Fruit fly (Drosophila melanogaster) whole organism, prepupa: ENCODE data around the gene CG13625.
A peak's percentile ranks its signal among the peaks of the same experiment; 100 is the strongest.

Experiments
- Blimp-1 ChIP-seq: fragments of 200-800 bp; sonication (Bioruptor generic); optimal IDR thresholded peaks from 3 replicates; lab custom pipeline; 2017; ENCODE audit warnings: missing biosample characterization, missing genetic modification characterization, mild to moderate bottlenecking, moderate library complexity, missing genetic modification reagents
- CG10631 ChIP-seq: fragments of 200-800 bp; sonication (Bioruptor generic); optimal IDR thresholded peaks from 2 replicates; lab custom pipeline; 2016; ENCODE audit warnings: missing biosample characterization, missing genetic modification characterization
- CG11294 ChIP-seq: fragments of 200-800 bp; sonication (Bioruptor generic); IDR thresholded peaks from 2 replicates; pipeline ENCODE4 v1.3.6; 2022; ENCODE audit warnings: missing biosample characterization, missing genetic modification characterization
- CG11902 ChIP-seq: fragments of 200-800 bp; sonication (Bioruptor generic); optimal IDR thresholded peaks from 3 replicates; lab custom pipeline; 2016; ENCODE audit warnings: missing biosample characterization, missing genetic modification characterization
- CG15336 ChIP-seq: fragments of 200-800 bp; sonication (Bioruptor generic); IDR thresholded peaks from 2 replicates; pipeline ENCODE4 v1.3.6; 2022; ENCODE audit warnings: missing biosample characterization, missing genetic modification characterization
- CG1621 ChIP-seq: fragments of 200-800 bp; sonication (Bioruptor generic); optimal IDR thresholded peaks from 3 replicates; lab custom pipeline; 2018; ENCODE audit warnings: missing biosample characterization, mild to moderate bottlenecking, missing genetic modification characterization
- CG16779 ChIP-seq: fragments of 200-800 bp; sonication (Bioruptor generic); optimal IDR thresholded peaks from 3 replicates; lab custom pipeline; 2017; ENCODE audit warnings: missing biosample characterization, mild to moderate bottlenecking, missing genetic modification characterization
- CG3032 ChIP-seq: fragments of 200-800 bp; optimal IDR thresholded peaks from 2 replicates; lab custom pipeline; 2019; ENCODE audit warnings: missing biosample characterization, mild to moderate bottlenecking, missing genetic modification characterization, moderate library complexity
- CG31627 ChIP-seq: fragments of 200-800 bp; sonication (Bioruptor generic); optimal IDR thresholded peaks from 3 replicates; lab custom pipeline; 2016; ENCODE audit warnings: missing biosample characterization, missing genetic modification characterization
- CG34406 ChIP-seq: fragments of 200-800 bp; sonication (Bioruptor generic); optimal IDR thresholded peaks from 3 replicates; lab custom pipeline; 2016; ENCODE audit warnings: missing biosample characterization, missing genetic modification characterization
- CG3919 ChIP-seq: fragments of 200-800 bp; sonication (Bioruptor generic); optimal IDR thresholded peaks from 3 replicates; lab custom pipeline; 2016; ENCODE audit warnings: missing biosample characterization, missing genetic modification characterization
- CG4318 ChIP-seq: fragments of 200-800 bp; sonication (Bioruptor generic); optimal IDR thresholded peaks from 3 replicates; lab custom pipeline; 2017; ENCODE audit warnings: missing biosample characterization, mild to moderate bottlenecking, missing genetic modification characterization
- CG6163 ChIP-seq: fragments of 200-800 bp; sonication (Bioruptor generic); IDR thresholded peaks from 3 replicates; pipeline ENCODE4 v1.3.6; 2022; ENCODE audit warnings: missing biosample characterization, missing genetic modification characterization
- CG6276 ChIP-seq: fragments of 200-800 bp; sonication (Bioruptor generic); optimal IDR thresholded peaks from 2 replicates; lab custom pipeline; 2017; ENCODE audit warnings: missing biosample characterization, mild to moderate bottlenecking, missing genetic modification characterization
- CG6792 ChIP-seq: fragments of 200-800 bp; sonication (Bioruptor generic); optimal IDR thresholded peaks from 3 replicates; lab custom pipeline; 2016; ENCODE audit warnings: missing biosample characterization, missing genetic modification characterization
- CG6808 ChIP-seq: fragments of 200-800 bp; sonication (Bioruptor generic); optimal IDR thresholded peaks from 3 replicates; lab custom pipeline; 2017; ENCODE audit warnings: missing biosample characterization, missing genetic modification characterization, mild to moderate bottlenecking, moderate library complexity, missing genetic modification reagents
- CG7368 ChIP-seq: fragments of 200-800 bp; sonication (Bioruptor generic); optimal IDR thresholded peaks from 3 replicates; lab custom pipeline; 2016; ENCODE audit warnings: missing biosample characterization, missing genetic modification characterization
- CG8119 ChIP-seq: fragments of 200-800 bp; sonication (Bioruptor generic); IDR thresholded peaks from 3 replicates; pipeline ENCODE4 v1.3.6; 2022; ENCODE audit warnings: missing biosample characterization, missing genetic modification characterization
- CG8319 ChIP-seq: fragments of 200-800 bp; sonication (Bioruptor generic); optimal IDR thresholded peaks from 3 replicates; lab custom pipeline; 2016; ENCODE audit warnings: missing biosample characterization, missing genetic modification characterization
- Eip75B ChIP-seq: fragments of 200-800 bp; sonication (Bioruptor generic); optimal IDR thresholded peaks from 3 replicates; lab custom pipeline; 2016; ENCODE audit warnings: missing biosample characterization, missing genetic modification characterization
- Eip78C ChIP-seq: fragments of 200-800 bp; sonication (Bioruptor generic); peaks from one replicate; lab custom pipeline; 2016; ENCODE audit warnings: missing biosample characterization, missing genetic modification characterization
- Eip93F ChIP-seq: fragments of 200-800 bp; sonication (Bioruptor generic); optimal IDR thresholded peaks from 2 replicates; lab custom pipeline; 2016; ENCODE audit warnings: missing biosample characterization, mild to moderate bottlenecking, missing genetic modification characterization
- Ets21C ChIP-seq: fragments of 200-800 bp; sonication (Bioruptor generic); optimal IDR thresholded peaks from 3 replicates; lab custom pipeline; 2016; ENCODE audit warnings: missing biosample characterization, missing genetic modification characterization
- Ets96B ChIP-seq: fragments of 200-800 bp; optimal IDR thresholded peaks from 2 replicates; lab custom pipeline; 2019; ENCODE audit warnings: missing biosample characterization, mild to moderate bottlenecking, missing genetic modification characterization, moderate library complexity
- Gug ChIP-seq: fragments of 200-800 bp; sonication (Bioruptor generic); IDR thresholded peaks from 2 replicates; pipeline ENCODE4 v1.3.6; 2022; ENCODE audit warnings: missing biosample characterization, missing genetic modification characterization
- Hr38 ChIP-seq: sonication (Bioruptor generic); optimal IDR thresholded peaks from 2 replicates; lab custom pipeline; 2016; ENCODE audit warnings: missing biosample characterization, missing genetic modification characterization
- Hr39 ChIP-seq: fragments of 200-800 bp; sonication (Bioruptor generic); optimal IDR thresholded peaks from 2 replicates; lab custom pipeline; 2016; ENCODE audit warnings: missing biosample characterization, missing genetic modification characterization
- Hr4 ChIP-seq: fragments of 200-800 bp; sonication (Bioruptor generic); optimal IDR thresholded peaks from 3 replicates; lab custom pipeline; 2016; ENCODE audit warnings: missing biosample characterization, missing genetic modification characterization
- Met ChIP-seq: fragments of 200-800 bp; sonication (Bioruptor generic); optimal IDR thresholded peaks from 3 replicates; lab custom pipeline; 2016; ENCODE audit warnings: missing biosample characterization, missing genetic modification characterization
- OdsH ChIP-seq: fragments of 200-800 bp; sonication (Bioruptor generic); optimal IDR thresholded peaks from 3 replicates; lab custom pipeline; 2016; ENCODE audit warnings: missing biosample characterization, missing genetic modification characterization
- Sox102F ChIP-seq: fragments of 200-800 bp; sonication (Bioruptor generic); optimal IDR thresholded peaks from 2 replicates; lab custom pipeline; 2016; ENCODE audit warnings: missing biosample characterization, mild to moderate bottlenecking, missing genetic modification characterization
- Sox14 ChIP-seq: fragments of 200-800 bp; sonication (Bioruptor generic); optimal IDR thresholded peaks from 3 replicates; lab custom pipeline; 2016; ENCODE audit warnings: missing biosample characterization, missing genetic modification characterization
- Sox15 ChIP-seq: fragments of 200-800 bp; sonication (Bioruptor generic); optimal IDR thresholded peaks from 3 replicates; lab custom pipeline; 2016; ENCODE audit warnings: missing biosample characterization, missing genetic modification characterization
- achi ChIP-seq: fragments of 200-800 bp; sonication (Bioruptor generic); optimal IDR thresholded peaks from 3 replicates; lab custom pipeline; 2016; ENCODE audit warnings: missing biosample characterization, missing genetic modification characterization
- acj6 ChIP-seq: fragments of 200-800 bp; sonication (Bioruptor generic); optimal IDR thresholded peaks from 3 replicates; lab custom pipeline; 2016; ENCODE audit warnings: missing biosample characterization, missing genetic modification characterization
- cyc ChIP-seq: fragments of 200-800 bp; sonication (Bioruptor generic); optimal IDR thresholded peaks from 3 replicates; lab custom pipeline; 2016; ENCODE audit warnings: missing biosample characterization, missing genetic modification characterization
- dsx ChIP-seq: fragments of 200-800 bp; optimal IDR thresholded peaks from 3 replicates; lab custom pipeline; 2019; ENCODE audit warnings: missing biosample characterization, mild to moderate bottlenecking, missing genetic modification characterization, moderate library complexity; ENCODE audit not compliant: poor library complexity, severe bottlenecking
- esn ChIP-seq: fragments of 200-800 bp; sonication (Bioruptor generic); optimal IDR thresholded peaks from 2 replicates; lab custom pipeline; 2016; ENCODE audit warnings: missing biosample characterization, mild to moderate bottlenecking, missing genetic modification characterization, moderate library complexity
- fkh ChIP-seq: fragments of 200-800 bp; sonication (Bioruptor generic); optimal IDR thresholded peaks from 3 replicates; lab custom pipeline; 2017; ENCODE audit warnings: missing biosample characterization, mild to moderate bottlenecking, missing genetic modification characterization, moderate library complexity
- lz ChIP-seq: fragments of 200-800 bp; sonication (Bioruptor generic); optimal IDR thresholded peaks from 3 replicates; lab custom pipeline; 2016; ENCODE audit warnings: missing biosample characterization, missing genetic modification characterization
- salr ChIP-seq, 2 experiments: fragments of 200-800 bp; sonication (Bioruptor generic); optimal IDR thresholded peaks; 3 replicates each; lab custom pipeline; 2016 to 2018; ENCODE audit warnings: missing biosample characterization in 2 of 2, missing genetic modification characterization in 2 of 2, mild to moderate bottlenecking in 1 of 2
- spab ChIP-seq: fragments of 200-800 bp; sonication (Bioruptor generic); optimal IDR thresholded peaks from 2 replicates; lab custom pipeline; 2017; ENCODE audit warnings: missing biosample characterization, mild to moderate bottlenecking, missing genetic modification characterization, missing genetic modification reagents
- ss ChIP-seq, 2 experiments: fragments of 200-800 bp; sonication (Bioruptor generic); optimal IDR thresholded peaks; 2 replicates in 1 of 2; 3 replicates in 1 of 2; lab custom pipeline; 2017 to 2018; ENCODE audit warnings: mild to moderate bottlenecking in 2 of 2, missing biosample characterization in 2 of 2, missing genetic modification characterization in 2 of 2, moderate library complexity in 1 of 2
- svp ChIP-seq: fragments of 200-800 bp; sonication (Bioruptor generic); peaks from one replicate; lab custom pipeline; 2016; ENCODE audit warnings: missing biosample characterization, missing genetic modification characterization
- topi ChIP-seq: fragments of 200-800 bp; sonication (Bioruptor generic); optimal IDR thresholded peaks from 3 replicates; lab custom pipeline; 2016; ENCODE audit warnings: missing biosample characterization, missing genetic modification characterization
- vri ChIP-seq: fragments of 200-800 bp; sonication (Bioruptor generic); optimal IDR thresholded peaks from 3 replicates; lab custom pipeline; 2016; ENCODE audit warnings: missing biosample characterization, mild to moderate bottlenecking, missing genetic modification characterization

CG13625 gene

dm6 chr3R:24582669-24582995 lies 2.3 kb downstream of the CG13625 start, which contains the start of gene REPTOR:
Gene REPTOR, minus strand, starts transcription at chr3R:24582864.
- TF ChIP-seq Sox102F (GFP tag; lab: Kevin White, UChicago), result peak; percentile 34
- peak; percentile 16 for TF ChIP-seq CG16779 (tag; lab: Kevin White, UChicago)
- peak; percentile 86 for TF ChIP-seq fkh (GFP tag; lab: Kevin White, UChicago)
- peak; percentile 30 for TF ChIP-seq Eip93F (GFP tag; lab: Kevin White, UChicago)
- peak; percentile 38 for TF ChIP-seq vri (GFP tag; lab: Kevin White, UChicago)
- no peak for TF ChIP-seq Sox15 (GFP tag; lab: Kevin White, UChicago)
- peak; percentile 3 for TF ChIP-seq lz (GFP tag; lab: Kevin White, UChicago)
- no peak for TF ChIP-seq CG6276 (GFP tag; lab: Kevin White, UChicago)
- no peak for TF ChIP-seq Hr4 (GFP tag; lab: Kevin White, UChicago)
- TF ChIP-seq acj6 (GFP tag; lab: Kevin White, UChicago), result peak; percentile 6
- TF ChIP-seq CG11294 (GFP tag; lab: Robert Waterston, UW), result no peak
- no peak for TF ChIP-seq CG31627 (GFP tag; lab: Kevin White, UChicago)
- no peak for TF ChIP-seq spab
- peak; percentile 1 for TF ChIP-seq CG6792 (GFP tag; lab: Kevin White, UChicago)
- TF ChIP-seq CG34406 (GFP tag; lab: Kevin White, UChicago), result no peak
- TF ChIP-seq CG1621 (tag; lab: Kevin White, UChicago), result no peak
- peak; percentile 13 for TF ChIP-seq CG6808 (GFP tag; lab: Kevin White, UChicago)
- peak; percentile 21 for TF ChIP-seq Met (GFP tag; lab: Kevin White, UChicago)
- no peak for TF ChIP-seq Ets21C (GFP tag; lab: Kevin White, UChicago)
- peak; percentile 36 for TF ChIP-seq Eip78C (GFP tag; lab: Kevin White, UChicago)
- TF ChIP-seq esn (GFP tag; lab: Kevin White, UChicago), result peak; percentile 33
- TF ChIP-seq CG4318, result no peak
- peak; percentile 21 for TF ChIP-seq dsx
- peak; percentile 2 for TF ChIP-seq topi
- peak; percentile 2 for TF ChIP-seq cyc
- TF ChIP-seq CG7368 (GFP tag; lab: Kevin White, UChicago), result no peak
- TF ChIP-seq Sox14 (GFP tag; lab: Kevin White, UChicago), result peak; percentile 31
- TF ChIP-seq CG3919 (GFP tag; lab: Kevin White, UChicago), result peak; percentile 37
- no peak for TF ChIP-seq Ets96B
- no peak for TF ChIP-seq ss (GFP tag; optimal IDR thresholded peaks at IDR 0.05; lab: Kevin White, UChicago)

- no peak for TF ChIP-seq CG6163
- peak; percentile 5 for TF ChIP-seq Sox102F (GFP tag; lab: Kevin White, UChicago)
- TF ChIP-seq Hr38 (GFP tag; lab: Kevin White, UChicago), result no peak
- no peak for TF ChIP-seq CG6792 (GFP tag; lab: Kevin White, UChicago)
- TF ChIP-seq salr (GFP tag; optimal IDR thresholded peaks at IDR 0.05; lab: Kevin White, UChicago), result no peak
- TF ChIP-seq CG8319 (GFP tag; lab: Kevin White, UChicago), result no peak
- no peak for TF ChIP-seq CG8119
- no peak for TF ChIP-seq Met (GFP tag; lab: Kevin White, UChicago)
- no peak for TF ChIP-seq Gug (GFP tag; lab: Robert Waterston, UW)
- TF ChIP-seq dsx, result peak; percentile 28
- TF ChIP-seq fkh (GFP tag; lab: Kevin White, UChicago), result peak; percentile 41
- no peak for TF ChIP-seq CG11294 (GFP tag; lab: Robert Waterston, UW)
- no peak for TF ChIP-seq CG31627 (GFP tag; lab: Kevin White, UChicago)
- TF ChIP-seq Hr4 (GFP tag; lab: Kevin White, UChicago), result no peak
- no peak for TF ChIP-seq CG11902 (GFP tag; lab: Kevin White, UChicago)
- no peak for TF ChIP-seq Sox15 (GFP tag; lab: Kevin White, UChicago)
- TF ChIP-seq CG3032 (tag; lab: Kevin White, UChicago), result no peak
- no peak for TF ChIP-seq OdsH (GFP tag; lab: Kevin White, UChicago)
- peak; percentile 13 for TF ChIP-seq CG1621 (tag; lab: Kevin White, UChicago)
- TF ChIP-seq vri (GFP tag; lab: Kevin White, UChicago), result peak; percentile 52
- peak; percentile 38 for TF ChIP-seq CG16779 (tag; lab: Kevin White, UChicago)
- TF ChIP-seq cyc, result no peak
- peak; percentile 40 for TF ChIP-seq Eip75B (GFP tag; lab: Kevin White, UChicago)
- no peak for TF ChIP-seq CG15336
- TF ChIP-seq acj6 (GFP tag; lab: Kevin White, UChicago), result no peak
- TF ChIP-seq achi (GFP tag; lab: Kevin White, UChicago), result no peak
- no peak for TF ChIP-seq CG10631 (GFP tag; lab: Kevin White, UChicago)
- TF ChIP-seq svp, result no peak
- no peak for TF ChIP-seq Hr39 (GFP tag; lab: Kevin White, UChicago)
- peak; percentile 8 for TF ChIP-seq Blimp-1 (GFP tag; lab: Kevin White, UChicago)
- peak; percentile 36 for TF ChIP-seq Eip93F (GFP tag; lab: Kevin White, UChicago)
- no peak for TF ChIP-seq CG4318
- TF ChIP-seq spab, result no peak
Measured at dm6 chr3R:24581891-24582668, 2.9 kb downstream of the CG13625 start.
